Worm (Caenorhabditis elegans) whole organism, dauer: Measurements from ENCODE around the gene egl-46.

ENCODE experiments used
- unc-62 ChIP-seq: sonication (generic microtip); optimal IDR thresholded peaks from 2 replicates; lab custom pipeline; 2017; ENCODE audit warnings: missing biosample characterization, missing genetic modification reagents, missing genetic modification characterization

Gene egl-46

DNA sequence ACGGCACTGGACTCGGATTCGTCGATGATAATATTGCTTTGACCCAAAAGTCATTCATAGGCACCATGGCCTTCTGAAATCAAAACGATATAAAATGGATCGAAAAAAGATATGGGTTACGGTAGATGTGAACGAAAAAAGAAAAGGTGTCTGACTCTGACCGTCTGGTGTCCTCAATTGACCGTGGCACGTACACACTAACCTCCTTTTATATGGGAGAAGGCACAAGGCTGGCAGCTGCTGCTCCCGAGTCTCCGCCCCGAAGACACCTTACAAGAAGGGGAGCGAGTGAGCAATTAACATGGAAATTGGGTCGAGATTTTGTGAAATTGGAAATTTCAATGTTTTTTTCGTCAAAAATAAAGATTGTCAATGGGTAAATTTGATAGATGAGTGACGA lies at the start of gene egl-46:
TSS of gene egl-46 (minus strand) at position 73 of the 400 bp plus-strand sequence.
- TF ChIP-seq unc-62 (GFP tag; lab: Kevin White, UChicago) = no peak

DNA sequence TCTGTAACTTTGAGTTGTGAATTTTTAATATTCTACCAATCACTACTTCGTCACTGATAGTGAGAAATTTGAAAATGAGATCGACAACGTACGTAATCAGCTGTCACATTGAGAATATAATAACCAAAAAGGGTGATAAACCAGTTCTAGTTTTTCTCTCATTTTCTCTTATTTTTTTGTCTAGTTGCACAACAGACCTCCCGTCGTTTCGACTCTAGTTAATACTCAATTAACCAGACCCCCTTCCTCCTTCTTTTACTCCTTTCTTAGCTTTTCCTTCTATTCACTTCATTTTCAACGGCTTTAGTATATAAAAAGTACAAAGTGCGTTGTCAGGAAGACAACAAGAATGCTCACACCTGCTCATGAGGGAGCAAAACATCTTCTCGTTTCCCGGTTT lies 45.8 kb upstream of the egl-46 start, which contains the start of gene ZC487.1:
TSS of gene ZC487.1 (plus strand) at position 301 of the 400 bp plus-strand sequence.
- TF ChIP-seq unc-62 (GFP tag; lab: Kevin White, UChicago) = no peak

DNA sequence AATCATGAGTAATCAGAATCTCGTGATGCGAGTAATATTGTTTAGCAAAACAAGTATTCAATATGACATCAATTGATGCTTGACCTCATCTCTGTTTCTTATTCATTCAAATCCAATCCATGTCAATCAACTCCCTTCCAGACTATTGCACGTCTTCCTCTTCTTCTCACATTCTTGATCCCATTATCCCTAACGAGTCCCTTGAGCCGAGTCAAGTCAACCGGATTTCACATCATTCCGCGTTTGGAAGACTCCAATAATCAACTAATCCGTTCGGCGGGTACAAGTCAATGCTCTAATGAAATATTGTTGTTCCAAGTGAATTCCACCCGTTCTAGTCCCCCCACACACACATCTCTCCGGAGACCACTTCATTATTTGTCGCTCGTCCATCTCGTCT lies 44.9 kb upstream of the egl-46 start:
- TF ChIP-seq unc-62 (GFP tag; lab: Kevin White, UChicago) = no peak

DNA sequence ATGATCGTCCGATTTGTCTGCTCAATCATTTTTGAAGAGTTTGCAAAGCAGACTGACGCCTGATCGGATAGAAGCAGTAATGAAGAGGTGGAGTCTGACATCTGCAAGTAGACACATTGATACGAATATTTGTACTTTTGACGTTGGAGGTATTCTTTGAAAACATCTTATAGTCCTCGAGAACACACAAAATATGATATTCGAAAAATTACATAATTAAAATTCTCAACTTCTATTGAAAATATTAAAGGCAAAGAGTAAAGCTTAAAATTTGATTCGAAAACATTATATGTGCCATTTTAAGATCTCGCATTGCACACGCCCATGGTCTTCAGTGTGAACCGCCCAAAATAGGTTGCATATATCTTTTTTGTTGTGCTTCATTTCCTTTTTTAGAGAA lies 41.0 kb upstream of the egl-46 start, which contains the start of gene ZC487.2:
TSS of gene ZC487.2 (minus strand) at position 101 of the 400 bp plus-strand sequence.
- no peak for TF ChIP-seq unc-62 (GFP tag; lab: Kevin White, UChicago)

DNA sequence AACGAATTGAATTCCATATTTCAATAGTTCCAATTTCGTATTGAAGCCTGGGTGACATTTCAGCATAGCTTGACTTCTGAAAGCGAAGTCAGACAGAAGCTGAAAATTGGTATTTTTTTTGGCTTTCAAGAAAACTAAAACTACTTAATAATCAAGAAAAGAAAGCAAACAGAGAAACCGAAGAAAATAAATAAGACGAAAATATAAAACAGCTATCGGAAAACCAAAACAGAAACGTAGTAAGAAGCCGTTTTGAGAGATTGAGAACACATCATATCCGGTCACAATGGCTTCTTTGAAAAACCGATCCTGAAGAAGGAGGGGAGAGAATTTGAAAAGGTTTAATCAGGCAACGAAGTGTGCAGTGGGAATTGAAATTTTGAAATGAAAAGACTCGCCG lies 36.9 kb upstream of the egl-46 start, which contains the start of gene srg-30:
TSS of gene srg-30 (minus strand) at position 101 of the 400 bp plus-strand sequence.
- TF ChIP-seq unc-62 (GFP tag; lab: Kevin White, UChicago) = no peak

DNA sequence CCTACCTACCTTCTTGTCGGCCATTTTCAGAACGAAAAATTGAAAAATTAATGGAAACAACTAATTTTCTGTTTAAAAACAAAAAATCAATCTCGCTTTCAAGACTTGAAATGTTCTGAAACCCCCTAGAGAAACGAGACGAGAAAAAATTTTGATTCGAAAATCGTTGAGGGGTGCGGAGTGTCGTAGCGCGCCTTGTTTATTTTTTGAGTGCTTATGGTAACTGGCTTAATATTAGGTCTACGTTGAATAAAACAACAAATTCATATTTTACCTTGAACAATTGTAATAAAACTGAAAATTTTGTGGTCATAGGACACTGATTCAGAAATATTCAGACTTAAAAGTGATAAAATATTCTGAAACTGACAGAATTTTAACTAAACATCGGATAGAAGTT lies 29.1 kb upstream of the egl-46 start, which contains the start of gene sna-1:
TSS of gene sna-1 (minus strand) at position 218 of the 400 bp plus-strand sequence.
- no peak for TF ChIP-seq unc-62 (GFP tag; lab: Kevin White, UChicago)

DNA sequence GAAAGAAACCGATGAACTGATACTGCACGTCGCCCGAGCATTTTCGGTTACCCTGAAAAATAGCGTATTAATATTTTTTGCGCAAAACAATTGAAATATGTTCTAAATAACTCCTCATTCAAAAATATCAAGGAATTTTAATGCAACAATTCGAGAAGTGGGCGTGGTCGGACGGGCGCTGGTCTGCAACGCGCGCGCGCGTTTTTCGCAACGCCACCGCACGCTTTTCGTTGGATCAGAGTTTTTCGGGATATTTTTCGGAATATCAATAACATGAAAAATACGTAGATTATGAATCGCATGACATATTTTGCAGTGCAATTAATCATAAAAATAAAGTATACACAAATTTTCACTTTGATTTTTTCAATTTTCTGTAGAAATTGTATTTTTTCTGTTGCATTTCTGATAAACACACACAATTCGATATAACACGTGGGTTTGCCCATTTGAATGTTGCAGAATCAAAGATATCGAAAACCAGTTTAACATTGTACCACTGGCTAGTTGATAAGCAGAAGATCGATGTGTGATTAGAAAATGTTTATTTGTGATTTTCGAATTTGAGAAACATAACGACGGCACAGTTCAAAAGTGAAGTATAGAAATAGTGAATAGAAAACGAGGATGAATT lies 27.8 kb upstream of the egl-46 start, which contains the start of gene dlst-1:
TSS of gene dlst-1 (minus strand) at position 52 of the 634 bp plus-strand sequence.
- no peak for TF ChIP-seq unc-62 (GFP tag; lab: Kevin White, UChicago)

DNA sequence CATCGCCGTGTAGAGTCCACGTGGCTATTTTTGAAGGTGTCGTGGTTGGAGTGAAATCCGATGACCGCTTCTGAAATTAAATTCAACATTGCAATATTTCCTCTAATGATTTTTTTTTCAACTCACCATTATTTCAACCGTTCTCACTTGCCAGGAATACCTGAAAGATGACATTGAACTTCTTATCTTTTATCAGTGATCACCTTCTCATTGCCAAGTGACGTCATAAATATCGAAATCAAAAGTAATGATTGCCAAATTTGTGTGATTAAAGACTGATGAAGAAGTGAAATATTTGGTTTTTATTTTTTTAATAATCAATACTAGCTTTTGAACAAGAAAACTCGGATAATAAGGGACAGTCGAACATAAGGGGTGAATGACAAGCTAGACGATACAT lies 25.4 kb upstream of the egl-46 start, which contains the start of gene W02F12.4:
TSS of gene W02F12.4 (minus strand) at position 164 of the 400 bp plus-strand sequence.
- TF ChIP-seq unc-62 (GFP tag; lab: Kevin White, UChicago) = no peak

DNA sequence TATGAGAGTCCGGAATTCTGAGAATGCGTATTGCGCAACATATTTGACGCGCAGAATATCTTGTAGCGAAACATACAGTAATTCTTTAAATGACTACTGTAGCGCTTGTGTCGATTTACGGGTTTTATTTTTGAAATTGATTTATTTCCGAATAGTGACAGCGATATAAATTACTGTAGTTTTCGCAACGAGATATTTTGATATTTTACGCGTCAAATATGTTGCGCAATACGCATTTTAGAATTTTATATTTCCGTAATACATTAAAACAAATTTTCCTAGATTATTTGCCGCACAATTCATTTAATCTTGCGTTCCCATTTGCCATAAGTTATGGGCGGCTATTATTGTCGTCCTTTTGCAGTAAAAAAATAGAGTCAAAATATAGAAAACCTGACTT lies 24.0 kb upstream of the egl-46 start:
- TF ChIP-seq unc-62 (GFP tag; lab: Kevin White, UChicago) = no peak

DNA sequence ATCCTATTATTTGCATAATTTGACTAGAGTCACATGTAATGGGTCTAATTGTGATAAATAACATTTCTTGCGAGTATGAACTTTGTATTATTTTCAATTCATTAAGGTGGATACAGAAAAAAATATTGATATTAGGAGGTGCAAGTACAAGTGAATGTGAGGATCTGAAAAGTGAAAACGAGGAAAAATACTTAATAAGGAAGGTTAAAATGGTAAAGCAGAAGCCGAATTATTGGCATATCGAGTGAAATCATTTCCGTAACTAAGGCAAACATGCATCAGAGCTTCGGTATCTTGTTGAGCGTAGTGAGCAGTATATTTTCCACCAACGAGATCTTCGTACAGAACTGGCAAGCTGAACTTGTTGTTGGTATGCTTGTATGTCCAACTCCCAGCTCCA lies 23.1 kb upstream of the egl-46 start:
- TF ChIP-seq unc-62 (GFP tag; lab: Kevin White, UChicago) = no peak

DNA sequence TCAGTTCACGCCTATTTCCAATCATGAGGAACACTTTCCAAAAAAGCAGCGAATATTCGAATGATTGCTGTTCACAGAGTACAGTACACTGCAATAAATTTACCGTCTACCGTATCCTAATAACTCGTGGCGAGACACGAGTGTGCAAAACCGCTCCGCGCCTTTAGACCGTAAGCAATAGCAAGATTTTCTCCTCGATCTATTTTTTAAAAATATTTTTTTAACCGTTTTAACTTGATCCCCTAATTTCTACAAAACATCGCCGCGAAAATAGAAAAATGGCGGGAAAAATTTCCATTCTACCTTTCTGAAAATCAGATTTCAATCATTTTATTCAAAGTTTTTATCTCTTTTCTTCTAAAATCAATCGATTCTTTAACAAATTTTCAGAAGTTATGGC lies 21.3 kb upstream of the egl-46 start, which contains the start of gene era-1:
TSS of gene era-1 (plus strand) at position 366 of the 400 bp plus-strand sequence.
- TF ChIP-seq unc-62 (GFP tag; lab: Kevin White, UChicago) = no peak

DNA sequence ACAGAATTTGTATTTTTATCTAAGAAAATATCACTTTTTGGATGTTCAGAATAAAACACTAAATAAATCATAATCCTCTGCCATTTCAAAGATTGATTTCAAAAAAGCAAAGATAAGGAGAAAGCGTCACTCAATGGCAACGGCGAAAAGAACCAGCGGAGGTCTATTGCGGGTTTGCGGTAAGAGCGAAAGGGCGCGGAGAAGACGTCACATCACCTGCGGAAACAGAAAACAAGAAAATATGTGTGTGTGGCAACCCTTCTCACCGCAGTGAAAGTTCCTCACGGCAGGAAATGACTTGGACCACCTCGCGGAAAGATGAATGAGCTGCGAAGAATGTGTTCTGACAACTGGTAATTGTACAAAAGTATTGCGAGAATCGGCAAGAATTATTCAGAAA lies 18.5 kb upstream of the egl-46 start:
- TF ChIP-seq unc-62 (GFP tag; lab: Kevin White, UChicago) = no peak

DNA sequence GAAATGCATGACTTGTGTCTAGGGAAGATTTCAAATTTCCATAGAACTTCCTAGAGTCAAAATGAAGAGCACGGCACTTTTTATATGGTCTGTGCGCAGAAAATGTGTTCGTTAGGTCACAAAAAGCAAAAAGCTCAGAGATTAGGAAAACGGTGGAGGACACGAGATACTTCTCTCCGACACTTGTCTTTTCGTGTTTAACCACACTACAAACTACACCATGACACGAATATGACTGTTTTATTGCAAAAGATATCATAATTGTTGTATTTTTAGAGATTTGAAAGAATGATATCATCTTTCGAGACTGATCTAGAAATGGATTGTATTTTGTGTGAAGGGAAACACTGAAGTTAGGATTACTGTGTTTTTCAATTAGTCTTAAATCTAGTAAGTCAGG lies 17.6 kb upstream of the egl-46 start:
- no peak for TF ChIP-seq unc-62 (GFP tag; lab: Kevin White, UChicago)

DNA sequence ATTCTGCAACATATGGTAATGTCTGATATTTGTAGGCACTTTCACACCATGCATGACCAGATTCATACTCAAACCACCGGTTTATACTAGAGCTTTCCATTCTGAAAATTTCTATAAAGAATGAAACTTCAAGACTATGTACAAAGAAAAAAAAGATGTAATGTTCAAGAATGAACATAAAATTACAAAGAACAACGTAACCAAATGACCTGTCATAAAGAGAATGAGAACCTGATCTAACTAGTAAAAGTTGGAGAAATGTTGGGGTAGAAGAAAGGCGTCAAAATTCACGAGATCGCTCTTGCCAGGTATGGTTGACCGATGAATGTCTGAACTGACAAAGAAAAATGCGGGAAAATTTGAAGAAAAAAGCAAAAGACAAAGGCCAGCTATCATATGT lies 16.2 kb upstream of the egl-46 start, which contains the start of gene W02F12.2:
TSS of gene W02F12.2 (minus strand) at position 101 of the 400 bp plus-strand sequence.
- no peak for TF ChIP-seq unc-62 (GFP tag; lab: Kevin White, UChicago)

DNA sequence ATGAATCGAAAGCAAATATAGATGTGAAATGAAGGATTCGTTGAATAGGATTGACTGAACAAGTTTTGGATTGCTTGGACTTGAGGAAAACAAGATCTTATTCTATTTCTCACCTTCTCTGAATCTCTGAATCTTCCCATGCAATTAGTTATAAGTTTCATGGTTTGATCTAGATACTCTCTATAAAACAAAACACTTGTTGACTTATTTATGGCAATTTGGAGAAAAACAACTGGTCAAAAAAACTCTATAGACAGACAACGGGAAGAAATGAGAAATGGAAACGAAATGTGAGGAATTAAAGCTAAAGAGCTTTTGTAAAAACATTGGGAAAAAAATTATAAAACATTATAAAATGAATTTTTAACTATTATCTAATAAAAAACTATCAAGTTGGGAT lies 13.3 kb upstream of the egl-46 start, which contains the start of gene W02F12.8:
TSS of gene W02F12.8 (minus strand) at position 101 of the 400 bp plus-strand sequence.
- no peak for TF ChIP-seq unc-62 (GFP tag; lab: Kevin White, UChicago)

DNA sequence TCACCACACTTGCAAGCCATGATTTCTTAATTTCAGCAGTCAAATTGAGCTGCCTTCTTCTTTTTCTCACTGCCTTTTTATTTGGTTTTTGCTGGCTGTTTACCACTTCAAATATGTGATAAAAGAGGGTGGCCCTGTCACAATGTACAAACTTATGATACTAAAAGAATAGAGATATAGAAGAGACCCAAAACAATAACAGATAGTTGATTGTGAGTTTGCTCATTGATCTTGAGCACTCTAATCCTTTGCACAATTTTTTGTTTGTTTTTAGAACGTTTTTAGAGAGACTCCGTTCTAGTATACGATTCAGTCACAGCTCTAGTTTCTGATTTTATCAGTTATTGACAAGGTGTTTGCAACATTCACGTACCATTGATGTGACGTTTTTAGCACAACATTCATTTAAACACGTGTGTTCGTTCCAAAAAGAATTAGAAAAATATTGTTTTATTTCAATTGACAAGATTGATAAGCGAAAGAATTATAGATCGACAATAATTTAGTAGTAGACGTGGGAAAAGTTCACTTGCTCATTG lies 10.5 kb upstream of the egl-46 start, which contains the start of gene mtl-1:
TSS of gene mtl-1 (minus strand) at position 51 of the 539 bp plus-strand sequence.
- TF ChIP-seq unc-62 (GFP tag; lab: Kevin White, UChicago) = no peak
